Fruit fly (Drosophila melanogaster): ENCODE results near the gene Teh4.
A peak's percentile ranks its signal among the peaks of the same experiment; 100 is the strongest.

The Teh4 gene

dm6 chr3L:4186659-4187058 is 8.6 kb upstream of the Teh4 start, which contains the start of gene VhaM9.7-c (continued):
- no peak for TF ChIP-seq H2.0 (GFP tag; IDR thresholded peaks at IDR 0.05)
- TF ChIP-seq dpn (GFP tag; optimal IDR thresholded peaks at IDR 0.05) = peak; percentile 48 to 50
- peak; percentile 2 for TF ChIP-seq CG12942 (GFP tag; optimal IDR thresholded peaks at IDR 0.05)
- no peak for TF ChIP-seq ase (GFP tag; IDR thresholded peaks at IDR 0.05)
- peak; percentile 67 for TF ChIP-seq Myb (GFP tag; optimal IDR thresholded peaks at IDR 0.05)
- TF ChIP-seq dm (GFP tag; optimal IDR thresholded peaks at IDR 0.05) = peak; percentile 0
- TF ChIP-seq gsb-n (tag; optimal IDR thresholded peaks at IDR 0.05) = peak; percentile 24
- TF ChIP-seq Dek (tag; optimal IDR thresholded peaks at IDR 0.05) = peak; percentile 0
- peak; percentile 65 for TF ChIP-seq vvl (GFP tag; IDR thresholded peaks at IDR 0.05)
- TF ChIP-seq CG2116 (GFP tag; optimal IDR thresholded peaks at IDR 0.05) = no peak
- peak; percentile 53 for TF ChIP-seq Xbp1 (GFP tag; optimal IDR thresholded peaks at IDR 0.05)
- peak; percentile 94 for TF ChIP-seq Ets65A (GFP tag)
- TF ChIP-seq ato (GFP tag; IDR thresholded peaks at IDR 0.05; ENCODE audit: partially characterized antibody) = no peak
- TF ChIP-seq ssp (GFP tag; IDR thresholded peaks at IDR 0.05) = peak; percentile 17; the same call in 1 of the 2 replicates
- TF ChIP-seq CG12155 (GFP tag; optimal IDR thresholded peaks at IDR 0.05) = peak; percentile 28
- TF ChIP-seq CG1647 (GFP tag; optimal IDR thresholded peaks at IDR 0.05) = peak; percentile 6
- peak; percentile 39 for TF ChIP-seq CG7987 (GFP tag; optimal IDR thresholded peaks at IDR 0.05)
- peak; percentile 2 for TF ChIP-seq CG13296 (GFP tag; optimal IDR thresholded peaks at IDR 0.05)
- TF ChIP-seq YL-1 (GFP tag; optimal IDR thresholded peaks at IDR 0.05) = peak; percentile 53
- no peak for TF ChIP-seq CG11085 (GFP tag; IDR thresholded peaks at IDR 0.05)
- TF ChIP-seq CG34224 (GFP tag; IDR thresholded peaks at IDR 0.05; ENCODE audit: partially characterized antibody) = peak; percentile 15; the same call in 1 of the 3 replicates
- 0 out of 3 replicates have a peak, but pooled peaks have one; percentile 7 for TF ChIP-seq row (GFP tag; IDR thresholded peaks at IDR 0.05)
- TF ChIP-seq ash1 (GFP tag; optimal IDR thresholded peaks at IDR 0.05) = no peak
- peak; percentile 29 to 50 for TF ChIP-seq Pdp1 (GFP tag; optimal IDR thresholded peaks at IDR 0.05)
- TF ChIP-seq Sry-δ (GFP tag; optimal IDR thresholded peaks at IDR 0.05) = peak; percentile 17
- peak; percentile 80 for TF ChIP-seq Dp (GFP tag; optimal IDR thresholded peaks at IDR 0.05)
- peak; percentile 19 for TF ChIP-seq CG17186 (GFP tag; optimal IDR thresholded peaks at IDR 0.05)
- peak in 1 of 3 experiments; percentile 33 for TF ChIP-seq Stat92E (GFP tag; optimal IDR thresholded peaks at IDR 0.05)
- no peak for TF ChIP-seq hth (optimal IDR thresholded peaks at IDR 0.05)
- TF ChIP-seq sd (tag; optimal IDR thresholded peaks at IDR 0.05) = peak; percentile 42
- TF ChIP-seq B-H2 (GFP tag; optimal IDR thresholded peaks at IDR 0.05) = peak; percentile 70
- peak; percentile 55 for TF ChIP-seq CG13287 (GFP tag; IDR thresholded peaks at IDR 0.05; ENCODE audit: partially characterized antibody)
- peak; percentile 63 for TF ChIP-seq lab (GFP tag; optimal IDR thresholded peaks at IDR 0.05)
- TF ChIP-seq Fer1 (GFP tag; optimal IDR thresholded peaks at IDR 0.05) = peak; percentile 11
- peak; percentile 13 for TF ChIP-seq CG9437 (GFP tag; optimal IDR thresholded peaks at IDR 0.05)
- TF ChIP-seq zfh1 (GFP tag; IDR thresholded peaks at IDR 0.05) = 0 out of 3 replicates have a peak, but pooled peaks have one; percentile 38
- peak; percentile 71 for TF ChIP-seq CG9932 (GFP tag; IDR thresholded peaks at IDR 0.05)
- TF ChIP-seq zfh2 (GFP tag; optimal IDR thresholded peaks at IDR 0.05) = peak; percentile 65
- peak; percentile 96 for TF ChIP-seq Med (GFP tag)
- TF ChIP-seq lilli (GFP tag; optimal IDR thresholded peaks at IDR 0.05) = peak; percentile 49
- peak; percentile 54 for TF ChIP-seq scrt (GFP tag; optimal IDR thresholded peaks at IDR 0.05)
- TF ChIP-seq stwl (tag; optimal IDR thresholded peaks at IDR 0.05) = peak; percentile 96
- TF ChIP-seq nerfin-2 (GFP tag; IDR thresholded peaks at IDR 0.05; ENCODE audit: partially characterized antibody) = no peak
- peak; percentile 28; the same call in 1 of the 2 replicates for TF ChIP-seq Scr (GFP tag; IDR thresholded peaks at IDR 0.05; ENCODE audit: partially characterized antibody)
- TF ChIP-seq Camta (GFP tag; optimal IDR thresholded peaks at IDR 0.05) = peak; percentile 2
- TF ChIP-seq zen (tag; optimal IDR thresholded peaks at IDR 0.05) = peak; percentile 37
- 0 out of 2 replicates have a peak, but pooled peaks have one; percentile 17 for TF ChIP-seq bbx (GFP tag; IDR thresholded peaks at IDR 0.05; ENCODE audit: partially characterized antibody)
- peak; percentile 65 for TF ChIP-seq Ets97D (GFP tag; optimal IDR thresholded peaks at IDR 0.05)
- TF ChIP-seq CG7839 (tag; optimal IDR thresholded peaks at IDR 0.05) = no peak
- TF ChIP-seq phol (tag; optimal IDR thresholded peaks at IDR 0.05) = peak; percentile 39

All from whole organism, embryonic.